Worm (Caenorhabditis elegans) whole organism, L2 larva: ENCODE measurements around the gene T08D10.3.

Experiments used
- C34F6.9 ChIP-seq: fragments of 150-350 bp; optimal IDR thresholded peaks from 2 replicates; lab custom pipeline; 2014; ENCODE audit warnings: missing biosample characterization, missing genetic modification characterization
- F13H6.1 ChIP-seq: sonication (generic microtip); optimal IDR thresholded peaks from 2 replicates; lab custom pipeline; 2016; ENCODE audit warnings: missing genetic modification characterization, missing compliant biosample characterization
- R02D3.7 ChIP-seq: fragments of 150-350 bp; optimal IDR thresholded peaks from 2 replicates; lab custom pipeline; 2014; ENCODE audit warnings: missing biosample characterization, missing genetic modification characterization
- Y55F3AM.14 ChIP-seq: fragments of 200-800 bp; sonication (Bioruptor generic); optimal IDR thresholded peaks from 2 replicates; lab custom pipeline; 2018; ENCODE audit warnings: mild to moderate bottlenecking, missing genetic modification characterization, missing compliant biosample characterization
- ZK546.5 ChIP-seq: sonication (generic microtip); optimal IDR thresholded peaks from 2 replicates; lab custom pipeline; 2017; ENCODE audit warnings: missing biosample characterization, missing genetic modification characterization
- alr-1 ChIP-seq: fragments of 150-350 bp; optimal IDR thresholded peaks from 2 replicates; lab custom pipeline; 2014; ENCODE audit warnings: missing biosample characterization, missing genetic modification characterization
- aly-2 ChIP-seq: fragments of 150-350 bp; optimal IDR thresholded peaks from 2 replicates; lab custom pipeline; 2014; ENCODE audit warnings: missing biosample characterization, missing genetic modification characterization
- ama-1 ChIP-seq: fragments of 150-350 bp; optimal IDR thresholded peaks from 2 replicates; lab custom pipeline; 2018; ENCODE audit warnings: inconsistent platforms
- blmp-1 ChIP-seq: sonication (generic microtip); optimal IDR thresholded peaks from 2 replicates; lab custom pipeline; 2017; ENCODE audit warnings: missing genetic modification characterization, mild to moderate bottlenecking, missing compliant biosample characterization, antibody characterized with exemption, moderate library complexity; ENCODE audit not compliant: insufficient read depth
- ceh-16 ChIP-seq: fragments of 150-350 bp; optimal IDR thresholded peaks from 2 replicates; lab custom pipeline; 2014; ENCODE audit warnings: missing biosample characterization, missing genetic modification characterization
- ceh-82 ChIP-seq: fragments of 150-350 bp; optimal IDR thresholded peaks from 2 replicates; lab custom pipeline; 2014; ENCODE audit warnings: missing biosample characterization, missing genetic modification characterization
- crh-2 ChIP-seq: sonication (generic microtip); optimal IDR thresholded peaks from 2 replicates; lab custom pipeline; 2017; ENCODE audit warnings: missing biosample characterization, missing genetic modification characterization
- dmd-4 ChIP-seq: sonication (generic microtip); optimal IDR thresholded peaks from 2 replicates; lab custom pipeline; 2017; ENCODE audit warnings: missing biosample characterization, missing genetic modification characterization
- egl-27 ChIP-seq: sonication (generic microtip); optimal IDR thresholded peaks from 3 replicates; lab custom pipeline; 2017; ENCODE audit warnings: missing biosample characterization, missing genetic modification reagents, missing genetic modification characterization
- elt-1 ChIP-seq: fragments of 150-350 bp; optimal IDR thresholded peaks from 2 replicates; lab custom pipeline; 2014; ENCODE audit warnings: missing biosample characterization, missing genetic modification characterization
- elt-3 ChIP-seq: sonication (generic microtip); optimal IDR thresholded peaks from 2 replicates; lab custom pipeline; 2017; ENCODE audit warnings: missing biosample characterization, missing genetic modification characterization
- fos-1 ChIP-seq: fragments of 150-350 bp; optimal IDR thresholded peaks from 2 replicates; lab custom pipeline; 2014; ENCODE audit warnings: missing biosample characterization, missing genetic modification characterization
- gmeb-1 ChIP-seq: fragments of 150-350 bp; optimal IDR thresholded peaks from 2 replicates; lab custom pipeline; 2014; ENCODE audit warnings: missing biosample characterization, missing genetic modification characterization
- lin-11 ChIP-seq: fragments of 150-350 bp; sonication (generic microtip); optimal IDR thresholded peaks from 2 replicates; lab custom pipeline; 2014; ENCODE audit warnings: missing biosample characterization, missing genetic modification characterization, inconsistent platforms, mixed read lengths
- lin-13 ChIP-seq: fragments of 150-350 bp; optimal IDR thresholded peaks from 2 replicates; lab custom pipeline; 2014; ENCODE audit warnings: missing biosample characterization, missing genetic modification reagents, missing genetic modification characterization
- lin-39 ChIP-seq: fragments of 150-350 bp; optimal IDR thresholded peaks from 2 replicates; lab custom pipeline; 2014; ENCODE audit warnings: missing biosample characterization, missing genetic modification reagents, missing genetic modification characterization
- lsy-2 ChIP-seq, 2 experiments: fragments of 150-350 bp in 1 of 2; sonication (generic microtip) in 1 of 2; optimal IDR thresholded peaks; 2 replicates each; lab custom pipeline; 2014 to 2017; ENCODE audit warnings: missing biosample characterization in 2 of 2, missing genetic modification characterization in 2 of 2
- mab-5 ChIP-seq: fragments of 150-350 bp; optimal IDR thresholded peaks from 2 replicates; lab custom pipeline; 2014; ENCODE audit warnings: missing biosample characterization, missing genetic modification characterization
- mbf-1 ChIP-seq: sonication (generic microtip); optimal IDR thresholded peaks from 2 replicates; lab custom pipeline; 2017; ENCODE audit warnings: missing biosample characterization, missing genetic modification characterization
- mdl-1 ChIP-seq, 2 experiments: fragments of 150-350 bp in 1 of 2; sonication (generic microtip) in 1 of 2; optimal IDR thresholded peaks; 2 replicates each; lab custom pipeline; 2017; ENCODE audit warnings: missing biosample characterization in 2 of 2, missing genetic modification characterization in 2 of 2
- nhr-10 ChIP-seq: sonication (generic microtip); optimal IDR thresholded peaks from 2 replicates; lab custom pipeline; 2017; ENCODE audit warnings: missing biosample characterization, missing genetic modification characterization
- nhr-11 ChIP-seq: fragments of 150-350 bp; optimal IDR thresholded peaks from 2 replicates; lab custom pipeline; 2014; ENCODE audit warnings: missing biosample characterization, missing genetic modification characterization
- nhr-12 ChIP-seq: fragments of 150-350 bp; optimal IDR thresholded peaks from 2 replicates; lab custom pipeline; 2014; ENCODE audit warnings: missing biosample characterization, missing genetic modification characterization
- nhr-129 ChIP-seq: fragments of 150-350 bp; optimal IDR thresholded peaks from 2 replicates; lab custom pipeline; 2014; ENCODE audit warnings: missing biosample characterization, missing genetic modification characterization
- nhr-21 ChIP-seq: fragments of 150-350 bp; optimal IDR thresholded peaks from 2 replicates; lab custom pipeline; 2014; ENCODE audit warnings: missing biosample characterization, missing genetic modification characterization
- nhr-23 ChIP-seq: fragments of 150-350 bp; optimal IDR thresholded peaks from 2 replicates; lab custom pipeline; 2014; ENCODE audit warnings: missing biosample characterization, missing genetic modification reagents, missing genetic modification characterization
- nhr-237 ChIP-seq: fragments of 150-350 bp; optimal IDR thresholded peaks from 2 replicates; lab custom pipeline; 2014; ENCODE audit warnings: missing biosample characterization, missing genetic modification characterization
- nhr-25 ChIP-seq: fragments of 150-350 bp; sonication (generic microtip); optimal IDR thresholded peaks from 3 replicates; lab custom pipeline; 2014; ENCODE audit warnings: missing biosample characterization, missing genetic modification characterization
- nhr-6 ChIP-seq: fragments of 150-350 bp; optimal IDR thresholded peaks from 2 replicates; lab custom pipeline; 2014; ENCODE audit warnings: missing biosample characterization, missing genetic modification characterization
- nhr-77 ChIP-seq: fragments of 150-350 bp; optimal IDR thresholded peaks from 2 replicates; lab custom pipeline; 2014; ENCODE audit warnings: missing biosample characterization, missing genetic modification characterization
- peb-1 ChIP-seq: fragments of 150-350 bp; optimal IDR thresholded peaks from 2 replicates; lab custom pipeline; 2014; ENCODE audit warnings: missing biosample characterization, missing genetic modification characterization
- sem-4 ChIP-seq: fragments of 150-350 bp; optimal IDR thresholded peaks from 2 replicates; lab custom pipeline; 2014; ENCODE audit warnings: missing biosample characterization, missing genetic modification reagents, missing genetic modification characterization
- skn-1 ChIP-seq: sonication (generic microtip); optimal IDR thresholded peaks from 2 replicates; lab custom pipeline; 2017; ENCODE audit warnings: missing biosample characterization, missing genetic modification characterization
- sma-3 ChIP-seq: sonication (generic microtip); optimal IDR thresholded peaks from 2 replicates; lab custom pipeline; 2016; ENCODE audit warnings: missing genetic modification reagents, missing genetic modification characterization, missing compliant biosample characterization
- sma-9 ChIP-seq, 2 experiments: fragments of 150-350 bp in 1 of 2; sonication (generic microtip) in 1 of 2; optimal IDR thresholded peaks; 2 replicates each; lab custom pipeline; 2014 to 2016; ENCODE audit warnings: missing genetic modification characterization in 2 of 2, mild to moderate bottlenecking in 1 of 2, missing biosample characterization in 1 of 2, missing compliant biosample characterization in 1 of 2, missing genetic modification reagents in 1 of 2, moderate library complexity in 1 of 2
- snpc-4 ChIP-seq: fragments of 150-350 bp; optimal IDR thresholded peaks from 2 replicates; lab custom pipeline; 2014; ENCODE audit warnings: missing biosample characterization, missing genetic modification characterization
- unc-39 ChIP-seq: fragments of 150-350 bp; optimal IDR thresholded peaks from 2 replicates; lab custom pipeline; 2014; ENCODE audit warnings: missing biosample characterization, missing genetic modification characterization
- unc-55 ChIP-seq: fragments of 150-350 bp; sonication (generic microtip); optimal IDR thresholded peaks from 3 replicates; lab custom pipeline; 2014; ENCODE audit warnings: missing biosample characterization, missing genetic modification reagents, missing genetic modification characterization
- unc-62 ChIP-seq: fragments of 150-350 bp; optimal IDR thresholded peaks from 2 replicates; lab custom pipeline; 2014; ENCODE audit warnings: missing biosample characterization, missing genetic modification reagents, missing genetic modification characterization
- zag-1 ChIP-seq: fragments of 150-350 bp; optimal IDR thresholded peaks from 2 replicates; lab custom pipeline; 2014; ENCODE audit warnings: missing biosample characterization, missing genetic modification characterization
- ztf-1 ChIP-seq: fragments of 200-800 bp; sonication (Bioruptor generic); conservative IDR thresholded peaks from 2 replicates; pipeline ENCODE4 v1.3.6; 2022; ENCODE audit warnings: missing genetic modification characterization, missing compliant biosample characterization
- ztf-11 ChIP-seq: sonication (generic microtip); optimal IDR thresholded peaks from 2 replicates; lab custom pipeline; 2017; ENCODE audit warnings: missing biosample characterization, missing genetic modification characterization
- ztf-4 ChIP-seq: fragments of 150-350 bp; optimal IDR thresholded peaks from 2 replicates; lab custom pipeline; 2014; ENCODE audit warnings: missing biosample characterization, missing genetic modification characterization

Gene T08D10.3

DNA sequence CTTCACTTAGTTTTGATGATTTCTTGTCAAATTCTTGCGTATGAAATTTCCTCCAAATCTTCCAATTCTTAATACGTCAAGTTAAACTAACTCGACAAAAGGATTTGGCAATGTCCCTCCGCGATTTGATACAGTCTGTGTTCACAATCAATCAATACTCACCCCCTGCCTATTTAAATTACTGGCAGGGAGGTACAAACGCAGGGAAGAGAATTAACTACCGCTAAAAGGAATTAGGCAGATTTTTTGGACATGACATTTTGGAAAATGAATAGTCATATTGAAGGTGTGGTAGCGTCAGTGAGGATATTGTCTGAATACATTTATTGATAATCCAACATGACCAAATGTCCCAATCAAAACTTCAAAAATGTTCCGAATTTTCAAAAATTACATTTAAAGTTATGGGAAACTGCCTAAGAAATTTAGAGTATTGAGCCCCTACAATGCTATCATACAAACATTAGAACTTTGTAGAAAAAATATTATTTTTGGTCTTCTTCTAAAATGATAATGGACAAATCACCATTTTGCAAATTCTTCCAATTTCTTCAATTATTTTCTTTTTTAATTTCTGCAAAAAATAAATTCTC is 17.8 kb upstream of the T08D10.3 start:
- peak; percentile 92 for TF ChIP-seq ceh-16 (tag; lab: Kevin White, UChicago)
- TF ChIP-seq nhr-77 = peak; percentile 98
- TF ChIP-seq ceh-82 (tag; lab: Kevin White, UChicago) = peak; percentile 96
- peak; percentile 75 for TF ChIP-seq mbf-1 (tag; lab: Kevin White, UChicago)
- TF ChIP-seq lsy-2 (tag; optimal IDR thresholded peaks at IDR 0.05; lab: Kevin White, UChicago) = peak; percentile 95 to 97
- TF ChIP-seq blmp-1 (tag; lab: Kevin White, UChicago) = peak; percentile 93
- peak; percentile 92 for TF ChIP-seq Y55F3AM.14 (GFP tag; lab: Kevin White, UChicago)
- TF ChIP-seq unc-55 (GFP tag; lab: Kevin White, UChicago) = peak; percentile 99
- no peak for TF ChIP-seq peb-1
- TF ChIP-seq elt-3 (tag; lab: Kevin White, UChicago) = peak; percentile 77
- peak; percentile 97 for TF ChIP-seq gmeb-1 (tag; lab: Kevin White, UChicago)
- peak; percentile 99 for TF ChIP-seq sma-3 (GFP tag; lab: Kevin White, UChicago)
- TF ChIP-seq unc-62 (GFP tag; lab: Kevin White, UChicago) = peak; percentile 93
- TF ChIP-seq mab-5 (tag; lab: Kevin White, UChicago) = peak; percentile 98
- peak; percentile 98 for TF ChIP-seq nhr-25 (tag; lab: Kevin White, UChicago)
- peak; percentile 99 for TF ChIP-seq crh-2
- peak; percentile 96 for TF ChIP-seq zag-1 (tag; lab: Kevin White, UChicago)
- TF ChIP-seq ztf-4 = peak; percentile 91
- peak; percentile 97 for TF ChIP-seq sem-4 (tag; lab: Kevin White, UChicago)
- TF ChIP-seq unc-39 = peak; percentile 89
- TF ChIP-seq sma-9 (GFP tag; optimal IDR thresholded peaks at IDR 0.05; lab: Kevin White, UChicago) = peak; percentile 99
- no peak for TF ChIP-seq sma-9 (tag; optimal IDR thresholded peaks at IDR 0.05; lab: Kevin White, UChicago)
- TF ChIP-seq nhr-237 (tag; lab: Kevin White, UChicago) = peak; percentile 96
- TF ChIP-seq ztf-1 (GFP tag; lab: Robert Waterston, UW) = 0 out of 2 replicates have a peak, but pooled peaks have one; percentile 55
- TF ChIP-seq ama-1 (lab: Kevin White, UChicago) = peak; percentile 51
- TF ChIP-seq alr-1 (tag; lab: Kevin White, UChicago) = no peak
- peak; percentile 99 for TF ChIP-seq egl-27 (tag; lab: Kevin White, UChicago)
- peak; percentile 98 for TF ChIP-seq fos-1 (tag; lab: Kevin White, UChicago)
- peak; percentile 99 for TF ChIP-seq nhr-10 (tag; lab: Kevin White, UChicago)
- peak; percentile 77 for TF ChIP-seq ztf-11
- peak; percentile 75 for TF ChIP-seq dmd-4 (tag; lab: Kevin White, UChicago)
- TF ChIP-seq elt-1 (tag; lab: Kevin White, UChicago) = no peak
- TF ChIP-seq skn-1 (tag; lab: Kevin White, UChicago) = peak; percentile 98
- peak; percentile 78 for TF ChIP-seq R02D3.7 (tag; lab: Kevin White, UChicago)
- TF ChIP-seq nhr-129 (tag; lab: Kevin White, UChicago) = peak; percentile 100
- TF ChIP-seq mdl-1 (tag; optimal IDR thresholded peaks at IDR 0.05; lab: Kevin White, UChicago) = peak; percentile 90 to 92
- TF ChIP-seq nhr-11 (tag; lab: Kevin White, UChicago) = peak; percentile 62
- peak; percentile 71 for TF ChIP-seq ZK546.5 (tag; lab: Kevin White, UChicago)
- peak; percentile 76 for TF ChIP-seq lin-11 (tag; lab: Kevin White, UChicago)
- peak; percentile 91 for TF ChIP-seq snpc-4
- no peak for TF ChIP-seq aly-2
- TF ChIP-seq nhr-6 = peak; percentile 99
- TF ChIP-seq C34F6.9 (tag; lab: Kevin White, UChicago) = peak; percentile 98
- peak; percentile 93 for TF ChIP-seq lin-39 (tag; lab: Kevin White, UChicago)
- TF ChIP-seq nhr-12 = peak; percentile 70
- no peak for TF ChIP-seq nhr-23
- TF ChIP-seq nhr-21 (tag; lab: Kevin White, UChicago) = peak; percentile 100
- peak; percentile 99 for TF ChIP-seq lin-13 (GFP tag; lab: Kevin White, UChicago)
- peak; percentile 98 for TF ChIP-seq F13H6.1 (tag; lab: Kevin White, UChicago)
